Worm (Caenorhabditis elegans) whole organism, late embryonic: ENCODE results near the gene gnrr-2.

ENCODE experiments used
- K02D7.2 ChIP-seq: sonication (generic microtip); optimal IDR thresholded peaks from 2 replicates; lab custom pipeline; 2017; ENCODE audit warnings: mild to moderate bottlenecking, missing genetic modification characterization, missing compliant biosample characterization
- T23F11.4 ChIP-seq: fragments of 200-800 bp; sonication (Bioruptor generic); optimal IDR thresholded peaks from 2 replicates; lab custom pipeline; 2018; ENCODE audit warnings: mild to moderate bottlenecking, missing genetic modification characterization, missing compliant biosample characterization
- Y22D7AL.16 ChIP-seq: sonication (generic microtip); optimal IDR thresholded peaks from 2 replicates; lab custom pipeline; 2016; ENCODE audit warnings: missing genetic modification characterization, missing compliant biosample characterization
- ama-1 ChIP-seq: fragments of 150-350 bp; optimal IDR thresholded peaks from 2 replicates; lab custom pipeline; 2014
- ceh-18 ChIP-seq: sonication (generic microtip); optimal IDR thresholded peaks from 2 replicates; lab custom pipeline; 2016; ENCODE audit warnings: missing genetic modification characterization, missing compliant biosample characterization
- ceh-19 ChIP-seq: fragments of 200-800 bp; sonication (Bioruptor generic); optimal IDR thresholded peaks from 2 replicates; lab custom pipeline; 2018; ENCODE audit warnings: mild to moderate bottlenecking, missing genetic modification characterization, missing compliant biosample characterization
- ceh-22 ChIP-seq: sonication (generic microtip); optimal IDR thresholded peaks from 2 replicates; lab custom pipeline; 2017; ENCODE audit warnings: missing biosample characterization, missing genetic modification characterization
- ceh-24 ChIP-seq: sonication (generic microtip); optimal IDR thresholded peaks from 2 replicates; lab custom pipeline; 2016; ENCODE audit warnings: mild to moderate bottlenecking, missing genetic modification characterization, missing compliant biosample characterization
- ceh-30 ChIP-seq: fragments of 150-350 bp; optimal IDR thresholded peaks from 2 replicates; lab custom pipeline; 2014; ENCODE audit warnings: missing biosample characterization, missing genetic modification characterization
- ceh-31 ChIP-seq: sonication (generic microtip); optimal IDR thresholded peaks from 2 replicates; lab custom pipeline; 2016; ENCODE audit warnings: missing genetic modification characterization, missing compliant biosample characterization
- ceh-45 ChIP-seq: fragments of 200-800 bp; sonication (Bioruptor generic); IDR thresholded peaks from 2 replicates; pipeline ENCODE4 v1.3.6; 2022; ENCODE audit warnings: missing genetic modification reagents, missing genetic modification characterization, missing compliant biosample characterization
- dmd-4 ChIP-seq: sonication (generic microtip); optimal IDR thresholded peaks from 2 replicates; lab custom pipeline; 2016; ENCODE audit warnings: borderline replicate concordance, missing genetic modification characterization, missing compliant biosample characterization
- elt-4 ChIP-seq: sonication (generic microtip); optimal IDR thresholded peaks from 2 replicates; lab custom pipeline; 2016; ENCODE audit warnings: missing genetic modification characterization, missing compliant biosample characterization
- ets-4 ChIP-seq: sonication (generic microtip); optimal IDR thresholded peaks from 2 replicates; lab custom pipeline; 2016; ENCODE audit warnings: missing genetic modification characterization, missing compliant biosample characterization
- eyg-1 ChIP-seq: sonication (generic microtip); optimal IDR thresholded peaks from 2 replicates; lab custom pipeline; 2016; ENCODE audit warnings: missing genotype, missing genetic modification characterization, missing compliant biosample characterization
- gmeb-2 ChIP-seq: sonication (generic microtip); optimal IDR thresholded peaks from 2 replicates; lab custom pipeline; 2016; ENCODE audit warnings: missing genetic modification characterization, inconsistent platforms, missing compliant biosample characterization
- hlh-13 ChIP-seq: fragments of 200-800 bp; sonication (Bioruptor generic); optimal IDR thresholded peaks from 2 replicates; lab custom pipeline; 2018; ENCODE audit warnings: mild to moderate bottlenecking, missing genetic modification characterization, missing compliant biosample characterization
- hlh-6 ChIP-seq: sonication (generic microtip); optimal IDR thresholded peaks from 2 replicates; lab custom pipeline; 2016; ENCODE audit warnings: missing genotype, missing genetic modification characterization, missing compliant biosample characterization
- hlh-8 ChIP-seq: sonication (generic microtip); optimal IDR thresholded peaks from 2 replicates; lab custom pipeline; 2016; ENCODE audit warnings: missing genotype, missing genetic modification characterization, missing compliant biosample characterization
- nfya-1 ChIP-seq: sonication (generic microtip); optimal IDR thresholded peaks from 2 replicates; lab custom pipeline; 2017; ENCODE audit warnings: missing genetic modification characterization, mild to moderate bottlenecking, missing compliant biosample characterization, antibody characterized with exemption, moderate library complexity
- nhr-232 ChIP-seq: sonication (generic microtip); optimal IDR thresholded peaks from 2 replicates; lab custom pipeline; 2016; ENCODE audit warnings: missing genetic modification characterization, missing compliant biosample characterization
- pat-9 ChIP-seq: fragments of 200-800 bp; sonication (Bioruptor generic); optimal IDR thresholded peaks from 2 replicates; lab custom pipeline; 2018; ENCODE audit warnings: mild to moderate bottlenecking, missing genetic modification characterization, moderate library complexity, missing compliant biosample characterization
- pax-1 ChIP-seq: fragments of 150-350 bp; optimal IDR thresholded peaks from 2 replicates; lab custom pipeline; 2014; ENCODE audit warnings: missing biosample characterization, missing genetic modification characterization
- pha-2 ChIP-seq: sonication (generic microtip); optimal IDR thresholded peaks from 2 replicates; lab custom pipeline; 2017; ENCODE audit warnings: mild to moderate bottlenecking, missing genetic modification characterization, missing compliant biosample characterization
- pha-4 ChIP-seq: fragments of 150-350 bp; optimal IDR thresholded peaks from 2 replicates; lab custom pipeline; 2018; ENCODE audit warnings: missing biosample characterization, missing genetic modification reagents, missing genetic modification characterization
- pqm-1 ChIP-seq: sonication (generic microtip); optimal IDR thresholded peaks from 2 replicates; lab custom pipeline; 2016; ENCODE audit warnings: missing genetic modification characterization, missing compliant biosample characterization
- pros-1 ChIP-seq: fragments of 150-350 bp; optimal IDR thresholded peaks from 2 replicates; lab custom pipeline; 2014; ENCODE audit warnings: missing biosample characterization, missing genetic modification reagents, missing genetic modification characterization
- ref-2 ChIP-seq: sonication (generic microtip); optimal IDR thresholded peaks from 2 replicates; lab custom pipeline; 2016; ENCODE audit warnings: missing genetic modification characterization, missing compliant biosample characterization
- sdc-2 ChIP-seq: sonication (generic microtip); optimal IDR thresholded peaks from 2 replicates; lab custom pipeline; 2016; ENCODE audit warnings: missing genotype, missing genetic modification characterization, missing compliant biosample characterization
- sox-2 ChIP-seq: fragments of 200-800 bp; sonication (Bioruptor generic); IDR thresholded peaks from 2 replicates; pipeline ENCODE4 v1.3.6; 2022; ENCODE audit warnings: missing genetic modification reagents, missing genetic modification characterization, missing compliant biosample characterization
- syd-9 ChIP-seq: sonication (generic microtip); optimal IDR thresholded peaks from 2 replicates; lab custom pipeline; 2016; ENCODE audit warnings: mild to moderate bottlenecking, missing genetic modification characterization, moderate library complexity, missing compliant biosample characterization
- tbx-2 ChIP-seq: sonication (generic microtip); optimal IDR thresholded peaks from 2 replicates; lab custom pipeline; 2016; ENCODE audit warnings: missing genetic modification characterization, missing compliant biosample characterization
- tbx-7 ChIP-seq: sonication (generic microtip); optimal IDR thresholded peaks from 2 replicates; lab custom pipeline; 2016; ENCODE audit warnings: missing genotype, missing genetic modification characterization, missing compliant biosample characterization
- ttx-3 ChIP-seq: sonication (generic microtip); optimal IDR thresholded peaks from 2 replicates; lab custom pipeline; 2016; ENCODE audit warnings: missing genetic modification reagents, missing genetic modification characterization, missing compliant biosample characterization
- unc-42 ChIP-seq: sonication (generic microtip); optimal IDR thresholded peaks from 2 replicates; lab custom pipeline; 2016; ENCODE audit warnings: missing genotype, missing genetic modification characterization, missing compliant biosample characterization
- unc-55 ChIP-seq: sonication (generic microtip); optimal IDR thresholded peaks from 2 replicates; lab custom pipeline; 2017; ENCODE audit warnings: missing biosample characterization, missing genetic modification reagents, missing genetic modification characterization

gnrr-2 gene

DNA sequence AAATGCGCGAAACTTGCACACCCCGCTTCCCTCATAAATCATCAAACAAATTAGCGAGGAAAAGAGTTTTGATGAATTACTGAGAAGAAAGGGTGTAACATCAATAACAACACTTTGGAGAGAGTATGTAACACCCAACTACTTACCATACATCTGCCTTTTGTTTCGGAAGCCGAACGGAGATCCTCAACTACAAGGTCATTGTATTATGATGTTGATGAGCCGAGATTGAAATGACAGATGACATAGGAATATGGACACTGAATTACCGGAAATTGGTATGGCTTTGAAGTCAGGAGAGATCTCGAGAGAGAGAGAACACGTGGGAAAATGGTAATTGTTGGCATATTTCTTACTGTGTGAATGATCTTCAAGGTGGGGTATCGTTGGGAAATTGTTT is 17.1 kb downstream of the gnrr-2 start:
- TF ChIP-seq ets-4 (tag; lab: Kevin White, UChicago) (no peak), ceh-22 (no peak), ama-1 (lab: Kevin White, UChicago) (no peak), sox-2 (GFP tag; lab: Robert Waterston, UW) (peak; percentile 26), pqm-1 (no peak), ttx-3 (tag; lab: Kevin White, UChicago) (no peak), hlh-8 (tag; lab: Kevin White, UChicago) (no peak)

ce11 chrV:14427069-14427825 is 18.4 kb downstream of the gnrr-2 start:
- peak; percentile 21 for TF ChIP-seq unc-42 (tag; lab: Kevin White, UChicago)
- TF ChIP-seq sox-2 (GFP tag; lab: Robert Waterston, UW), result peak; percentile 47; the same call in 1 of the 2 replicates
- TF ChIP-seq pat-9 (tag; lab: Kevin White, UChicago), result no peak
- no peak for TF ChIP-seq hlh-6 (tag; lab: Kevin White, UChicago)
- TF ChIP-seq ceh-31, result peak; percentile 23
- no peak for TF ChIP-seq pha-4 (tag; lab: Kevin White, UChicago)

- TF ChIP-seq pax-1 (no peak), ceh-45 (GFP tag; lab: Robert Waterston, UW) (no peak), pha-4 (tag; lab: Kevin White, UChicago) (no peak), ttx-3 (tag; lab: Kevin White, UChicago) (no peak), syd-9 (tag; lab: Kevin White, UChicago) (no peak), dmd-4 (tag; lab: Kevin White, UChicago) (no peak), ceh-24 (no peak), tbx-7 (tag; lab: Kevin White, UChicago) (no peak), pqm-1 (no peak), hlh-13 (GFP tag; lab: Kevin White, UChicago) (no peak)
Observed at ce11 chrV:14428865-14429264, 20.0 kb downstream of the gnrr-2 start, which contains the start of gene F23B12.1. F23B12.1 (plus strand) TSS chrV:14429165.

ce11 chrV:14432259-14432658 is 23.4 kb downstream of the gnrr-2 start, which contains the start of gene egl-1:
egl-1 (minus strand) TSS chrV:14432359.
- TF ChIP-seq K02D7.2 (no peak), ref-2 (tag; lab: Kevin White, UChicago) (peak; percentile 17)

ce11 chrV:14433584-14433983 is 24.7 kb downstream of the gnrr-2 start:
- TF ChIP-seq sdc-2 (tag; lab: Kevin White, UChicago) (no peak), Y22D7AL.16 (tag; lab: Kevin White, UChicago) (no peak), ceh-18 (no peak), nfya-1 (tag; lab: Kevin White, UChicago) (no peak), hlh-8 (tag; lab: Kevin White, UChicago) (no peak), ceh-22 (no peak), ceh-19 (GFP tag; lab: Kevin White, UChicago) (no peak), pat-9 (tag; lab: Kevin White, UChicago) (no peak), unc-55 (GFP tag; lab: Kevin White, UChicago) (no peak), eyg-1 (tag; lab: Kevin White, UChicago) (no peak), T23F11.4 (GFP tag; lab: Kevin White, UChicago) (no peak), ceh-30 (tag; lab: Kevin White, UChicago) (no peak), elt-4 (no peak), gmeb-2 (tag; lab: Kevin White, UChicago) (no peak), pha-2 (tag; lab: Kevin White, UChicago) (no peak), nhr-232 (tag; lab: Kevin White, UChicago) (no peak), tbx-2 (no peak), ref-2 (tag; lab: Kevin White, UChicago) (no peak), pros-1 (no peak)
- TF ChIP-seq, all 69 proteins: peak for 0
